Worm (Caenorhabditis elegans) whole organism, L4 larva: Measurements from ENCODE around the gene clec-167.
A peak's percentile ranks its signal among the peaks of the same experiment; 100 is the strongest.

Experiments used
- F26F4.8 ChIP-seq: fragments of 200-800 bp; sonication (Bioruptor generic); conservative IDR thresholded peaks from 2 replicates; pipeline ENCODE4 v1.3.6; 2022; ENCODE audit warnings: missing genetic modification characterization, missing compliant biosample characterization
- F37D6.2 ChIP-seq: sonication (generic microtip); optimal IDR thresholded peaks from 2 replicates; lab custom pipeline; 2016; ENCODE audit warnings: mild to moderate bottlenecking, missing genetic modification characterization, missing compliant biosample characterization
- R02D3.7 ChIP-seq: fragments of 150-350 bp; sonication (generic microtip); optimal IDR thresholded peaks from 3 replicates; lab custom pipeline; 2014; ENCODE audit warnings: missing biosample characterization, missing genetic modification characterization
- T20F7.1 ChIP-seq: fragments of 200-800 bp; sonication (Bioruptor generic); optimal IDR thresholded peaks from 2 replicates; lab custom pipeline; 2018; ENCODE audit warnings: mild to moderate bottlenecking, missing genetic modification characterization, missing compliant biosample characterization
- Y48G9A.11 ChIP-seq: fragments of 200-800 bp; sonication (Bioruptor generic); IDR thresholded peaks from 2 replicates; pipeline ENCODE4 v1.3.6; 2022; ENCODE audit warnings: missing genetic modification reagents, missing genetic modification characterization, missing compliant biosample characterization
- Y75B8A.6 ChIP-seq: fragments of 200-800 bp; sonication (Bioruptor generic); IDR thresholded peaks from 2 replicates; pipeline ENCODE4 v1.3.6; 2022; ENCODE audit warnings: missing genetic modification reagents, missing genetic modification characterization, missing compliant biosample characterization
- aha-1 ChIP-seq: fragments of 150-350 bp; peaks from one replicate; lab custom pipeline; 2014; ENCODE audit warnings: missing biosample characterization, missing genetic modification characterization
- ceh-20 ChIP-seq: fragments of 200-800 bp; sonication (Bioruptor generic); IDR thresholded peaks from 2 replicates; pipeline ENCODE4 v1.3.6; 2022; ENCODE audit warnings: missing genetic modification reagents, missing genetic modification characterization, missing compliant biosample characterization
- ceh-32 ChIP-seq: sonication (generic microtip); optimal IDR thresholded peaks from 2 replicates; lab custom pipeline; 2016; ENCODE audit warnings: mild to moderate bottlenecking, missing genetic modification characterization, missing compliant biosample characterization; ENCODE audit not compliant: poor library complexity
- ceh-82 ChIP-seq: sonication (generic microtip); optimal IDR thresholded peaks from 2 replicates; lab custom pipeline; 2017; ENCODE audit warnings: missing biosample characterization, missing genetic modification characterization
- daf-16 ChIP-seq, 3 experiments: sonication (generic microtip); optimal IDR thresholded peaks; 2 replicates each; lab custom pipeline; 2016 to 2017; ENCODE audit warnings: missing genetic modification characterization in 3 of 3, missing genetic modification reagents in 3 of 3, mild to moderate bottlenecking in 2 of 3, missing compliant biosample characterization in 2 of 3, missing biosample characterization in 1 of 3, moderate library complexity in 1 of 3
- daf-19 ChIP-seq: fragments of 200-800 bp; sonication (Bioruptor generic); conservative IDR thresholded peaks from 2 replicates; pipeline ENCODE4 v1.3.6; 2022; ENCODE audit warnings: missing genetic modification characterization, missing compliant biosample characterization
- dmd-9 ChIP-seq: fragments of 200-800 bp; sonication (Bioruptor generic); IDR thresholded peaks from 2 replicates; pipeline ENCODE4 v1.3.6; 2022; ENCODE audit warnings: missing genetic modification reagents, missing genetic modification characterization, missing compliant biosample characterization
- dpl-1 ChIP-seq: fragments of 150-350 bp; optimal IDR thresholded peaks from 2 replicates; lab custom pipeline; 2014; ENCODE audit warnings: missing biosample characterization, missing genetic modification reagents, missing genetic modification characterization
- dve-1 ChIP-seq: sonication (generic microtip); optimal IDR thresholded peaks from 2 replicates; lab custom pipeline; 2017; ENCODE audit warnings: antibody characterized with exemption, mild to moderate bottlenecking, missing genetic modification characterization, missing compliant biosample characterization; ENCODE audit not compliant: insufficient read depth
- hif-1 ChIP-seq, 2 experiments: sonication (generic microtip); optimal IDR thresholded peaks; 2 replicates each; lab custom pipeline; 2016 to 2017; ENCODE audit warnings: missing compliant biosample characterization in 2 of 2, missing genetic modification characterization in 2 of 2, missing genetic modification reagents in 2 of 2, missing genotype in 2 of 2, mild to moderate bottlenecking in 1 of 2
- hlh-11 ChIP-seq: fragments of 200-800 bp; sonication (Bioruptor generic); optimal IDR thresholded peaks from 2 replicates; lab custom pipeline; 2018; ENCODE audit warnings: mild to moderate bottlenecking, missing genetic modification characterization, missing compliant biosample characterization
- hlh-30 ChIP-seq: sonication (generic microtip); optimal IDR thresholded peaks from 2 replicates; lab custom pipeline; 2017; ENCODE audit warnings: antibody characterized with exemption, mild to moderate bottlenecking, missing genetic modification characterization, missing compliant biosample characterization; ENCODE audit not compliant: insufficient read depth
- hmg-1.1 ChIP-seq: fragments of 200-800 bp; sonication (Bioruptor generic); IDR thresholded peaks from 2 replicates; pipeline ENCODE4 v1.3.6; 2022; ENCODE audit warnings: missing genetic modification reagents, missing genetic modification characterization, missing compliant biosample characterization
- lim-7 ChIP-seq: fragments of 200-800 bp; sonication (Bioruptor generic); IDR thresholded peaks from 2 replicates; pipeline ENCODE4 v1.3.6; 2022; ENCODE audit warnings: missing genetic modification characterization, missing compliant biosample characterization
- lin-13 ChIP-seq: fragments of 150-350 bp; optimal IDR thresholded peaks from 2 replicates; lab custom pipeline; 2014; ENCODE audit warnings: missing biosample characterization, missing genetic modification reagents, missing genetic modification characterization
- lin-38 ChIP-seq: fragments of 200-800 bp; sonication (Bioruptor generic); IDR thresholded peaks from 2 replicates; pipeline ENCODE4 v1.3.6; 2022; ENCODE audit warnings: missing genetic modification reagents, missing genetic modification characterization, missing compliant biosample characterization
- lsy-2 ChIP-seq, 2 experiments: fragments of 150-350 bp in 1 of 2; sonication (generic microtip) in 1 of 2; optimal IDR thresholded peaks; 2 replicates each; lab custom pipeline; 2014 to 2017; ENCODE audit warnings: missing biosample characterization in 2 of 2, missing genetic modification characterization in 2 of 2
- mdl-1 ChIP-seq, 2 experiments: fragments of 150-350 bp in 1 of 2; sonication (generic microtip) in 1 of 2; optimal IDR thresholded peaks; 2 replicates each; lab custom pipeline; 2014 to 2017; ENCODE audit warnings: missing biosample characterization in 2 of 2, missing genetic modification characterization in 2 of 2
- mep-1 ChIP-seq: fragments of 150-350 bp; sonication (generic microtip); optimal IDR thresholded peaks from 3 replicates; lab custom pipeline; 2014; ENCODE audit warnings: missing biosample characterization, missing genetic modification characterization
- mes-2 ChIP-seq: sonication (generic microtip); optimal IDR thresholded peaks from 2 replicates; lab custom pipeline; 2016; ENCODE audit warnings: missing genotype, mild to moderate bottlenecking, missing genetic modification characterization, missing compliant biosample characterization; ENCODE audit not compliant: poor library complexity, severe bottlenecking
- mxl-2 ChIP-seq: fragments of 200-800 bp; sonication (Bioruptor generic); conservative IDR thresholded peaks from 2 replicates; pipeline ENCODE4 v1.3.6; 2022; ENCODE audit warnings: missing genetic modification reagents, missing genetic modification characterization, missing compliant biosample characterization
- mxl-3 ChIP-seq: fragments of 200-800 bp; sonication (Bioruptor generic); optimal IDR thresholded peaks from 2 replicates; lab custom pipeline; 2018; ENCODE audit warnings: mild to moderate bottlenecking, missing genetic modification characterization, missing compliant biosample characterization
- nhr-102 ChIP-seq: sonication (generic microtip); optimal IDR thresholded peaks from 2 replicates; lab custom pipeline; 2016; ENCODE audit warnings: mild to moderate bottlenecking, missing genetic modification characterization, moderate library complexity, missing compliant biosample characterization
- nhr-11 ChIP-seq: fragments of 150-350 bp; optimal IDR thresholded peaks from 2 replicates; lab custom pipeline; 2014; ENCODE audit warnings: missing biosample characterization, missing genetic modification characterization
- nhr-28 ChIP-seq: fragments of 150-350 bp; optimal IDR thresholded peaks from 2 replicates; lab custom pipeline; 2014; ENCODE audit warnings: missing biosample characterization, missing genetic modification characterization
- nhr-48 ChIP-seq: sonication (generic microtip); optimal IDR thresholded peaks from 2 replicates; lab custom pipeline; 2016; ENCODE audit warnings: mild to moderate bottlenecking, missing genetic modification characterization, missing compliant biosample characterization
- pqm-1 ChIP-seq: sonication (generic microtip); optimal IDR thresholded peaks from 2 replicates; lab custom pipeline; 2017; ENCODE audit warnings: missing biosample characterization, missing genetic modification characterization
- rbr-2 ChIP-seq: sonication (generic microtip); optimal IDR thresholded peaks from 2 replicates; lab custom pipeline; 2016; ENCODE audit warnings: missing genotype, missing genetic modification characterization, missing compliant biosample characterization
- set-16 ChIP-seq: fragments of 200-800 bp; sonication (Bioruptor generic); IDR thresholded peaks from 2 replicates; pipeline ENCODE4 v1.3.6; 2022; ENCODE audit warnings: missing genetic modification reagents, missing genetic modification characterization, missing compliant biosample characterization
- spr-3 ChIP-seq: fragments of 200-800 bp; sonication (Bioruptor generic); optimal IDR thresholded peaks from 2 replicates; lab custom pipeline; 2018; ENCODE audit warnings: mild to moderate bottlenecking, missing genetic modification characterization, missing compliant biosample characterization
- unc-130 ChIP-seq: sonication (generic microtip); optimal IDR thresholded peaks from 2 replicates; lab custom pipeline; 2016; ENCODE audit warnings: missing genetic modification reagents, missing genetic modification characterization, missing compliant biosample characterization
- unc-62 ChIP-seq, 3 experiments: fragments of 150-350 bp in 1 of 3; sonication (generic microtip); optimal IDR thresholded peaks in 2 of 3; peaks in 1 of 3; 1 replicate in 1 of 3; 2 replicates in 2 of 3; lab custom pipeline; 2014 to 2017; ENCODE audit warnings: missing biosample characterization in 3 of 3, missing genetic modification characterization in 3 of 3, missing genetic modification reagents in 3 of 3, missing genotype in 1 of 3
- ztf-7 ChIP-seq: fragments of 150-350 bp; optimal IDR thresholded peaks from 2 replicates; lab custom pipeline; 2014; ENCODE audit warnings: missing biosample characterization, missing genetic modification characterization

clec-167 gene

ce11 chrIV:1284877-1285276 lies 29.3 kb upstream of the clec-167 start (continued):
- peak; percentile 28 for TF ChIP-seq pqm-1 (tag; lab: Kevin White, UChicago)
- TF ChIP-seq mdl-1 (tag; optimal IDR thresholded peaks at IDR 0.05; lab: Kevin White, UChicago): no peak
- TF ChIP-seq F26F4.8: no peak

ce11 chrIV:1278945-1279344 lies 23.4 kb upstream of the clec-167 start:
- TF ChIP-seq hmg-1.1 (GFP tag; lab: Robert Waterston, UW) (0 out of 2 replicates have a peak, but pooled peaks have one; percentile 24), ceh-32 (tag; lab: Kevin White, UChicago) (no peak), ztf-7 (tag; lab: Kevin White, UChicago) (no peak)

- TF ChIP-seq unc-130 (GFP tag; lab: Kevin White, UChicago) (peak; percentile 59), Y48G9A.11 (0 out of 2 replicates have a peak, but pooled peaks have one; percentile 32), aha-1 (peak; percentile 85), lsy-2 (tag; optimal IDR thresholded peaks at IDR 0.05; lab: Kevin White, UChicago) (peak in 1 of 2 experiments; percentile 53), daf-19 (GFP tag; lab: Robert Waterston, UW) (no peak)
- TF ChIP-seq, all 104 proteins: peak for 4
Measured at ce11 chrIV:1277067-1277466, 21.5 kb upstream of the clec-167 start.

- TF ChIP-seq Y75B8A.6 (GFP tag; lab: Robert Waterston, UW) (0 out of 2 replicates have a peak, but pooled peaks have one; percentile 16), hmg-1.1 (GFP tag; lab: Robert Waterston, UW) (no peak), ceh-32 (tag; lab: Kevin White, UChicago) (no peak), mxl-2 (GFP tag; lab: Robert Waterston, UW) (0 out of 2 replicates have a peak, but pooled peaks have one; percentile 24), Y48G9A.11 (0 out of 2 replicates have a peak, but pooled peaks have one; percentile 48), lin-13 (GFP tag; lab: Kevin White, UChicago) (peak; percentile 34), F37D6.2 (no peak), aha-1 (peak; percentile 40), lsy-2 (tag; optimal IDR thresholded peaks at IDR 0.05; lab: Kevin White, UChicago) (peak in 1 of 2 experiments; percentile 2)
- TF ChIP-seq, all 104 proteins: peak for 6
Measured at ce11 chrIV:1275910-1276309, 20.4 kb upstream of the clec-167 start.

ce11 chrIV:1274583-1274982 lies 19.1 kb upstream of the clec-167 start, which contains the start of gene C09E9.1:
Gene C09E9.1, plus strand, starts transcription at chrIV:1274868.
- no peak for TF ChIP-seq R02D3.7 (tag; lab: Kevin White, UChicago)
- peak; percentile 50 for TF ChIP-seq rbr-2 (tag; lab: Kevin White, UChicago)
- TF ChIP-seq hmg-1.1 (GFP tag; lab: Robert Waterston, UW): peak; percentile 79
- no peak for TF ChIP-seq nhr-48 (tag; lab: Kevin White, UChicago)
- peak; percentile 29 for TF ChIP-seq nhr-28 (tag; lab: Kevin White, UChicago)
- peak; percentile 50 for TF ChIP-seq lin-13 (GFP tag; lab: Kevin White, UChicago)
- peak; percentile 69 for TF ChIP-seq lin-38
- peak; percentile 76 for TF ChIP-seq mxl-3 (GFP tag; lab: Kevin White, UChicago)
- TF ChIP-seq lim-7 (GFP tag; lab: Robert Waterston, UW): no peak
- peak; percentile 61 for TF ChIP-seq set-16
- TF ChIP-seq unc-130 (GFP tag; lab: Kevin White, UChicago): peak; percentile 8
- TF ChIP-seq dpl-1 (GFP tag; lab: Kevin White, UChicago): peak; percentile 79
- TF ChIP-seq ztf-7 (tag; lab: Kevin White, UChicago): peak; percentile 13
- TF ChIP-seq Y48G9A.11: peak; percentile 54; the same call in 1 of the 2 replicates
- TF ChIP-seq nhr-11 (tag; lab: Kevin White, UChicago): peak; percentile 27
- peak; percentile 48 for TF ChIP-seq mes-2 (tag; lab: Kevin White, UChicago)
- peak; percentile 95 to 99 for TF ChIP-seq mdl-1 (tag; optimal IDR thresholded peaks at IDR 0.05; lab: Kevin White, UChicago)
- 0 out of 2 replicates have a peak, but pooled peaks have one; percentile 38 for TF ChIP-seq dmd-9 (GFP tag; lab: Robert Waterston, UW)
- TF ChIP-seq daf-16 (GFP tag; optimal IDR thresholded peaks at IDR 0.05; lab: Kevin White, UChicago): no peak
- TF ChIP-seq daf-16 (tag; optimal IDR thresholded peaks at IDR 0.05; lab: Kevin White, UChicago): peak; percentile 27
- peak in 1 of 2 experiments; percentile 57 for TF ChIP-seq unc-62 (GFP tag; optimal IDR thresholded peaks at IDR 0.05 in 1 of 2; lab: Kevin White, UChicago)
- TF ChIP-seq unc-62 (tag; optimal IDR thresholded peaks at IDR 0.05; lab: Kevin White, UChicago): no peak
- no peak for TF ChIP-seq nhr-102 (tag; lab: Kevin White, UChicago)
- peak; percentile 95 for TF ChIP-seq hlh-30 (tag; lab: Kevin White, UChicago)
- TF ChIP-seq ceh-20 (GFP tag; lab: Robert Waterston, UW): peak; percentile 33; the same call in 1 of the 2 replicates
- TF ChIP-seq hif-1 (tag; optimal IDR thresholded peaks at IDR 0.05; lab: Kevin White, UChicago): peak in 1 of 2 experiments; percentile 33
- TF ChIP-seq hlh-11: peak; percentile 75
- TF ChIP-seq dve-1 (tag; lab: Kevin White, UChicago): peak; percentile 71
- no peak for TF ChIP-seq spr-3 (GFP tag; lab: Kevin White, UChicago)
- no peak for TF ChIP-seq ceh-82
- TF ChIP-seq T20F7.1: peak; percentile 75
- TF ChIP-seq mep-1: peak; percentile 63
